Fruit fly (Drosophila melanogaster) whole organism, embryonic: Measurements from ENCODE around the gene Kap3.

ENCODE experiments used
- Bteb2 ChIP-seq: fragments of 200-800 bp; sonication (Bioruptor generic); optimal IDR thresholded peaks from 2 replicates; lab custom pipeline; 2016; ENCODE audit warnings: missing biosample characterization, missing genetic modification characterization
- CG11504 ChIP-seq: fragments of 200-800 bp; sonication (Bioruptor generic); optimal IDR thresholded peaks from 3 replicates; lab custom pipeline; 2019; ENCODE audit warnings: missing biosample characterization, mild to moderate bottlenecking, missing genetic modification characterization, moderate library complexity
- CG11723 ChIP-seq: fragments of 200-800 bp; sonication (Bioruptor generic); optimal IDR thresholded peaks from 2 replicates; lab custom pipeline; 2017; ENCODE audit warnings: missing biosample characterization, mild to moderate bottlenecking, missing genetic modification characterization
- CG12942 ChIP-seq: fragments of 200-800 bp; sonication (Bioruptor generic); optimal IDR thresholded peaks from 3 replicates; lab custom pipeline; 2016; ENCODE audit warnings: missing biosample characterization, missing genetic modification characterization
- CG1603 ChIP-seq: fragments of 200-800 bp; sonication (Bioruptor generic); optimal IDR thresholded peaks from 2 replicates; lab custom pipeline; 2019; ENCODE audit warnings: missing biosample characterization, mild to moderate bottlenecking, missing genetic modification characterization, moderate library complexity
- CG18764 ChIP-seq: fragments of 200-800 bp; sonication (Bioruptor generic); optimal IDR thresholded peaks from 3 replicates; lab custom pipeline; 2016; ENCODE audit warnings: missing biosample characterization, missing genetic modification characterization
- CG3065 ChIP-seq: fragments of 200-800 bp; sonication (Bioruptor generic); optimal IDR thresholded peaks from 2 replicates; lab custom pipeline; 2016; ENCODE audit warnings: missing biosample characterization, missing genetic modification characterization
- CG32532 ChIP-seq: fragments of 200-800 bp; sonication (Bioruptor generic); IDR thresholded peaks from 2 replicates; pipeline ENCODE4 v1.3.6; 2022; ENCODE audit warnings: missing biosample characterization, missing genetic modification characterization
- CG4617 ChIP-seq: fragments of 200-800 bp; sonication (Bioruptor generic); optimal IDR thresholded peaks from 3 replicates; lab custom pipeline; 2016; ENCODE audit warnings: missing biosample characterization, missing genetic modification characterization, borderline replicate concordance
- CG4730 ChIP-seq: fragments of 200-800 bp; sonication (Bioruptor generic); IDR thresholded peaks from 2 replicates; pipeline ENCODE4 v1.3.6; 2022; ENCODE audit warnings: missing biosample characterization, missing genetic modification characterization
- CG4854 ChIP-seq: fragments of 200-800 bp; sonication (Bioruptor generic); optimal IDR thresholded peaks from 2 replicates; lab custom pipeline; 2016; ENCODE audit warnings: missing biosample characterization, missing genetic modification characterization, inconsistent platforms
- CG7987 ChIP-seq: fragments of 200-800 bp; sonication (Bioruptor generic); optimal IDR thresholded peaks from 2 replicates; lab custom pipeline; 2018; ENCODE audit warnings: missing biosample characterization, mild to moderate bottlenecking, missing genetic modification characterization, moderate library complexity
- CG9727 ChIP-seq: fragments of 200-800 bp; sonication (Bioruptor generic); optimal IDR thresholded peaks from 3 replicates; lab custom pipeline; 2017; ENCODE audit warnings: missing biosample characterization, mild to moderate bottlenecking, missing genetic modification characterization
- CTCF ChIP-seq: fragments of 200-800 bp; sonication (Bioruptor generic); optimal IDR thresholded peaks from 2 replicates; lab custom pipeline; 2017; ENCODE audit warnings: missing biosample characterization, mild to moderate bottlenecking, missing genetic modification characterization, moderate library complexity
- Chrac-16 ChIP-seq: fragments of 200-800 bp; sonication (Bioruptor generic); optimal IDR thresholded peaks from 3 replicates; lab custom pipeline; 2016; ENCODE audit warnings: missing biosample characterization, missing genetic modification characterization
- D ChIP-seq, 2 experiments: fragments of 200-800 bp in 1 of 2; fragments of >200 bp in 1 of 2; sonication (Bioruptor generic) in 1 of 2; optimal IDR thresholded peaks; 2 replicates in 1 of 2; 3 replicates in 1 of 2; lab custom pipeline; 2017; ENCODE audit warnings: mild to moderate bottlenecking in 1 of 2, missing biosample characterization in 1 of 2, missing genetic modification characterization in 1 of 2, missing genetic modification reagents in 1 of 2
- Dfd ChIP-seq, 2 experiments: fragments of >200 bp; optimal IDR thresholded peaks; 2 replicates each; lab custom pipeline; 2017; ENCODE audit warnings: missing biosample characterization in 2 of 2, missing genetic modification characterization in 2 of 2
- Drgx ChIP-seq: fragments of 200-800 bp; sonication (Bioruptor generic); IDR thresholded peaks from 2 replicates; pipeline ENCODE4 v1.3.6; 2022; ENCODE audit warnings: missing biosample characterization, missing genetic modification characterization
- E2f1 ChIP-seq: fragments of 200-800 bp; sonication (Bioruptor generic); IDR thresholded peaks from 2 replicates; pipeline ENCODE4 v1.3.6; 2022; ENCODE audit warnings: missing biosample characterization, missing genetic modification characterization
- HLH4C ChIP-seq: fragments of 200-800 bp; sonication (Bioruptor generic); IDR thresholded peaks from 3 replicates; pipeline ENCODE4 v1.3.6; 2022; ENCODE audit warnings: missing biosample characterization, missing genetic modification characterization; ENCODE audit not compliant: partially characterized antibody
- Hand ChIP-seq: fragments of 200-800 bp; sonication (Bioruptor generic); optimal IDR thresholded peaks from 2 replicates; lab custom pipeline; 2017; ENCODE audit warnings: mild to moderate bottlenecking, missing biosample characterization, missing genetic modification reagents, missing genetic modification characterization
- Hmr ChIP-seq: fragments of 200-800 bp; sonication (Bioruptor generic); optimal IDR thresholded peaks from 3 replicates; lab custom pipeline; 2017; ENCODE audit warnings: mild to moderate bottlenecking, missing biosample characterization, missing genetic modification reagents, missing genetic modification characterization
- Hmx ChIP-seq: fragments of 200-800 bp; sonication (Bioruptor generic); optimal IDR thresholded peaks from 2 replicates; lab custom pipeline; 2016; ENCODE audit warnings: missing biosample characterization, missing genetic modification characterization
- Lim3 ChIP-seq: fragments of 200-800 bp; sonication (Bioruptor generic); IDR thresholded peaks from 2 replicates; pipeline ENCODE4 v1.3.6; 2022; ENCODE audit warnings: missing biosample characterization, missing genetic modification characterization
- Mes4 ChIP-seq: fragments of 200-800 bp; sonication (Bioruptor generic); optimal IDR thresholded peaks from 2 replicates; lab custom pipeline; 2016; ENCODE audit warnings: missing biosample characterization, missing genetic modification characterization
- Oli ChIP-seq: fragments of 200-800 bp; sonication (Bioruptor generic); optimal IDR thresholded peaks from 2 replicates; lab custom pipeline; 2018; ENCODE audit warnings: missing biosample characterization, mild to moderate bottlenecking, missing genetic modification characterization, moderate library complexity
- Pdp1 ChIP-seq, 2 experiments: fragments of 200-800 bp; sonication (Bioruptor generic); optimal IDR thresholded peaks; 3 replicates each; lab custom pipeline; 2016; ENCODE audit warnings: missing biosample characterization in 2 of 2, missing genetic modification characterization in 2 of 2, mild to moderate bottlenecking in 1 of 2, moderate library complexity in 1 of 2
- Side ChIP-seq: fragments of 200-800 bp; sonication (Bioruptor generic); optimal IDR thresholded peaks from 2 replicates; lab custom pipeline; 2016; ENCODE audit warnings: missing biosample characterization, missing genetic modification characterization
- Sry-β ChIP-seq: fragments of 200-800 bp; sonication (Bioruptor generic); optimal IDR thresholded peaks from 2 replicates; lab custom pipeline; 2018; ENCODE audit warnings: missing biosample characterization, mild to moderate bottlenecking, missing genetic modification characterization, moderate library complexity
- Stat92E ChIP-seq, 3 experiments: fragments of >200 bp in 2 of 3; fragments of 200-800 bp in 1 of 3; sonication (Bioruptor generic) in 1 of 3; optimal IDR thresholded peaks; 2 replicates each; lab custom pipeline; 2017 to 2019; ENCODE audit warnings: missing biosample characterization in 3 of 3, missing genetic modification characterization in 3 of 3, mild to moderate bottlenecking in 1 of 3, moderate library complexity in 1 of 3
- ash1 ChIP-seq: fragments of 200-800 bp; sonication (Bioruptor generic); optimal IDR thresholded peaks from 2 replicates; lab custom pipeline; 2018; ENCODE audit warnings: missing biosample characterization, mild to moderate bottlenecking, missing genetic modification characterization
- cg ChIP-seq: fragments of 200-800 bp; sonication (Bioruptor generic); optimal IDR thresholded peaks from 3 replicates; lab custom pipeline; 2019; ENCODE audit warnings: missing biosample characterization, mild to moderate bottlenecking, missing genetic modification characterization, moderate library complexity
- chinmo ChIP-seq: fragments of 200-800 bp; sonication (Bioruptor generic); IDR thresholded peaks from 4 replicates; pipeline ENCODE4 v1.3.6; 2022; ENCODE audit warnings: missing biosample characterization, missing genetic modification characterization; ENCODE audit not compliant: partially characterized antibody
- crol ChIP-seq: fragments of 200-800 bp; sonication (Bioruptor generic); IDR thresholded peaks from 2 replicates; pipeline ENCODE4 v1.3.6; 2022; ENCODE audit warnings: missing biosample characterization, missing genetic modification characterization
- dimm ChIP-seq: fragments of 200-800 bp; sonication (Bioruptor generic); IDR thresholded peaks from 2 replicates; pipeline ENCODE4 v1.3.6; 2022; ENCODE audit warnings: missing biosample characterization, missing genetic modification characterization
- dpn ChIP-seq, 2 experiments: fragments of 200-800 bp; sonication (Bioruptor generic); optimal IDR thresholded peaks; 3 replicates each; lab custom pipeline; 2016; ENCODE audit warnings: missing biosample characterization in 2 of 2, missing genetic modification characterization in 2 of 2
- fd102C ChIP-seq: fragments of 200-800 bp; sonication (Bioruptor generic); optimal IDR thresholded peaks from 2 replicates; lab custom pipeline; 2018; ENCODE audit warnings: missing biosample characterization, mild to moderate bottlenecking, missing genetic modification characterization, moderate library complexity
- gce ChIP-seq: fragments of 200-800 bp; sonication (Bioruptor generic); IDR thresholded peaks from 3 replicates; pipeline ENCODE4 v1.3.6; 2022; ENCODE audit warnings: missing biosample characterization, missing genetic modification characterization
- grau ChIP-seq: fragments of 200-800 bp; optimal IDR thresholded peaks from 3 replicates; lab custom pipeline; 2019; ENCODE audit warnings: missing biosample characterization, mild to moderate bottlenecking, missing genetic modification characterization, moderate library complexity
- hth ChIP-seq: fragments of >200 bp; optimal IDR thresholded peaks from 2 replicates; lab custom pipeline; 2017; ENCODE audit warnings: inconsistent platforms
- lilli ChIP-seq: fragments of 200-800 bp; sonication (Bioruptor generic); optimal IDR thresholded peaks from 3 replicates; lab custom pipeline; 2016; ENCODE audit warnings: missing biosample characterization, missing genetic modification characterization
- mam ChIP-seq: fragments of 200-800 bp; sonication (Bioruptor generic); optimal IDR thresholded peaks from 3 replicates; lab custom pipeline; 2016; ENCODE audit warnings: missing biosample characterization, missing genetic modification characterization
- mld ChIP-seq: fragments of 200-800 bp; sonication (Bioruptor generic); IDR thresholded peaks from 3 replicates; pipeline ENCODE4 v1.3.6; 2022; ENCODE audit warnings: missing biosample characterization, missing genetic modification characterization; ENCODE audit not compliant: partially characterized antibody
- pum ChIP-seq: fragments of 200-800 bp; sonication (Bioruptor generic); optimal IDR thresholded peaks from 2 replicates; lab custom pipeline; 2016; ENCODE audit warnings: missing biosample characterization, missing genetic modification characterization
- row ChIP-seq: fragments of 200-800 bp; sonication (Bioruptor generic); IDR thresholded peaks from 3 replicates; pipeline ENCODE4 v1.3.6; 2022; ENCODE audit warnings: missing biosample characterization, missing genetic modification characterization
- shn ChIP-seq: fragments of 200-800 bp; sonication (Bioruptor generic); optimal IDR thresholded peaks from 3 replicates; lab custom pipeline; 2016; ENCODE audit warnings: missing biosample characterization, missing genetic modification characterization
- sug ChIP-seq: fragments of 200-800 bp; optimal IDR thresholded peaks from 2 replicates; lab custom pipeline; 2019; ENCODE audit warnings: missing biosample characterization, mild to moderate bottlenecking, missing genetic modification characterization, moderate library complexity
- tgo ChIP-seq: fragments of 200-800 bp; sonication (Bioruptor generic); IDR thresholded peaks from 3 replicates; pipeline ENCODE4 v1.3.6; 2022; ENCODE audit warnings: missing biosample characterization, missing genetic modification characterization
- tll ChIP-seq, 2 experiments: fragments of 200-800 bp in 1 of 2; fragments of >200 bp in 1 of 2; sonication (Bioruptor generic) in 1 of 2; optimal IDR thresholded peaks; 2 replicates each; lab custom pipeline; 2017 to 2019; ENCODE audit warnings: missing biosample characterization in 2 of 2, missing genetic modification characterization in 2 of 2, mild to moderate bottlenecking in 1 of 2, moderate library complexity in 1 of 2

Gene Kap3

DNA sequence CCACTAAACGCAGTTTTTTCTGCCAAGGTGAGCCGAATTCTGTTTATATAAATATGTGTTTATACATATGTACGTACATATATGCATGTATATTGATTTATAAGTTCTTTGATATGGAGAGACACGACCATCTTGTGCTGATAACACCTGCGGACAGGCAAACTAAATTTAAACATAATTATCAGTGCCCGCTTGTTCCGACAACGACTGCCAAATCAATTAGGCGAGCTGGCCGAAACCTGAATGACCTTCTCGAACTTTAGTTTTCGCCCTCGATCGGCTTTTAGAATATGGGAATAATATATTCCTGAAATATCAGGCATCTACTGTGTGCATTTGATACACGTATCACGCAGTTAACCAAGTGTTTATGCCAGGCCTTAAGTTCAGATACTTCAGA, 2.9 kb upstream of the Kap3 start (continued):
- TF ChIP-seq sug (tag; lab: Kevin White, UChicago), result peak; percentile 42
- no peak for TF ChIP-seq Chrac-16 (GFP tag; lab: Kevin White, UChicago)
- no peak for TF ChIP-seq Hand
- no peak for TF ChIP-seq CG4617 (GFP tag; lab: Kevin White, UChicago)
- TF ChIP-seq CG1603 (tag; lab: Kevin White, UChicago), result no peak

DNA sequence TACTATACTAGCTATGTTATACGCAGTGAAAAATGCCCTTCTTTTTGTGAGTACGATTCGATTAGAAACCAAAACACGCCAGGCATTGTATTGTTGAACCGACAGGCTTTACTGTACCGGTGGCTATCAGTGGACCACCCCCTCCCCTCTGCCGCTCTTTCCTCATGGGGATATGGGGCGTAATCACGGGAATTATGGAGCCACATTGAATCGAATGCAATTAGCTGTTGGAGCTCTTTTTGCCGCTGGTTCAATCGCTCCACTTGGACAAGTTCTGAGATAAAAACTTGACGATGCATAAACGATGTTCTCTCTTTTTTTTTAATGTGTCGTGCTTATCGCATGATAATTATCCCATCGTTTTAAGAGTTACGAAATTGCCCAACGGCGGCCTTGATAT, 2.3 kb upstream of the Kap3 start:
- TF ChIP-seq Drgx (GFP tag; lab: Robert Waterston, UW) (0 out of 2 replicates have a peak, but pooled peaks have one; percentile 14), grau (peak; percentile 72), tgo (GFP tag; lab: Robert Waterston, UW) (0 out of 3 replicates have a peak, but pooled peaks have one; percentile 13), Mes4 (GFP tag; lab: Kevin White, UChicago) (no peak), CG11723 (GFP tag; lab: Kevin White, UChicago) (no peak), D (optimal IDR thresholded peaks at IDR 0.05; lab: Kevin White, UChicago) (no peak), D (GFP tag; optimal IDR thresholded peaks at IDR 0.05; lab: Kevin White, UChicago) (no peak), CG4730 (GFP tag; lab: Robert Waterston, UW) (no peak), crol (GFP tag; lab: Robert Waterston, UW) (peak; percentile 77), Sry-β (GFP tag; lab: Kevin White, UChicago) (no peak), lilli (GFP tag; lab: Kevin White, UChicago) (no peak), mam (GFP tag; lab: Kevin White, UChicago) (no peak), CG3065 (no peak), CG9727 (no peak), CG4854 (no peak), Stat92E (GFP tag; optimal IDR thresholded peaks at IDR 0.05; lab: Kevin White, UChicago) (no peak), cg (GFP tag; lab: Kevin White, UChicago) (no peak), CTCF (GFP tag; lab: Kevin White, UChicago) (no peak), CG12942 (GFP tag; lab: Kevin White, UChicago) (no peak), CG32532 (GFP tag; lab: Robert Waterston, UW) (0 out of 2 replicates have a peak, but pooled peaks have one; percentile 5), Pdp1 (GFP tag; optimal IDR thresholded peaks at IDR 0.05; lab: Kevin White, UChicago) (peak in 1 of 2 experiments; percentile 14), chinmo (0 out of 4 replicates have a peak, but pooled peaks have one; percentile 9), Lim3 (no peak), mld (GFP tag; lab: Robert Waterston, UW) (no peak), tll (GFP tag; optimal IDR thresholded peaks at IDR 0.05; lab: Kevin White, UChicago) (no peak), hth (no peak), E2f1 (GFP tag; lab: Robert Waterston, UW) (no peak), row (GFP tag; lab: Robert Waterston, UW) (peak; percentile 48), Hmr (no peak), Side (GFP tag; lab: Kevin White, UChicago) (no peak), dimm (GFP tag; lab: Robert Waterston, UW) (no peak), shn (no peak), gce (GFP tag; lab: Robert Waterston, UW) (no peak), Hmx (GFP tag; lab: Kevin White, UChicago) (no peak), CG11504 (tag; lab: Kevin White, UChicago) (no peak), dpn (GFP tag; optimal IDR thresholded peaks at IDR 0.05; lab: Kevin White, UChicago) (no peak), fd102C (no peak), Oli (no peak), pum (no peak), ash1 (GFP tag; lab: Kevin White, UChicago) (no peak), HLH4C (GFP tag; lab: Robert Waterston, UW) (no peak), Dfd (GFP tag; optimal IDR thresholded peaks at IDR 0.05; lab: Kevin White, UChicago) (no peak), CG7987 (GFP tag; lab: Kevin White, UChicago) (no peak), CG18764 (GFP tag; lab: Kevin White, UChicago) (no peak), Bteb2 (GFP tag; lab: Kevin White, UChicago) (no peak)
